Worm (Caenorhabditis elegans): Measurements from ENCODE around the gene elo-3.

DNA sequence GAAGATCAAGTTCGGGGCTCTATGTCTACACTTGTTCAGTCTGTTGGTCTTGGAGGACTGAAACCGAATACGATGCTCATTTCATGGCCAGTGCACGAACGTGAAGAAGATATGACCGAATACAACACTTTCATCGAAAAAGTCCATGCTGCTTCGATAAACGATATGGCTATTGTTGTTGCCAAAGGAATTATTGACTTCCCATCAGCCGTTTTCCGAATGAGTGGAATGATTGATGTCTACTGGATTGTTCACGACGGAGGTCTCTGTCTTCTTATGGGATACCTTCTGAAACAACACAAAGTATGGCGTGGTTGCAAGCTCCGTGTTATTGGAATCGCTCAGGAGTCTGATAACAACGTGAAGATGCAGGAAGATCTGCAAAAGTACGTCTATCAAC is 21.3 kb upstream of the elo-3 start:
- TF ChIP-seq him-1 (tag; optimal IDR thresholded peaks at IDR 0.05), result no peak
- no peak for TF ChIP-seq W03F9.2 (tag; optimal IDR thresholded peaks at IDR 0.05)

Measured in whole organism, L4/young adult.